Fruit fly (Drosophila melanogaster): Measurements from ENCODE around the gene CG14995.

dm6 chr3L:4115107-4115506 is 12.1 kb upstream of the CG14995 start:
- TF ChIP-seq CG4496 (GFP tag; IDR thresholded peaks at IDR 0.05) (no peak), Ets98B (GFP tag; IDR thresholded peaks at IDR 0.05) (no peak), CG9948 (tag; optimal IDR thresholded peaks at IDR 0.05) (no peak), CG8159 (tag; optimal IDR thresholded peaks at IDR 0.05) (no peak), CG8301 (tag; optimal IDR thresholded peaks at IDR 0.05) (no peak), CG15710 (tag; optimal IDR thresholded peaks at IDR 0.05) (no peak), EcR (GFP tag; optimal IDR thresholded peaks at IDR 0.05) (no peak), CG13204 (GFP tag; optimal IDR thresholded peaks at IDR 0.05) (no peak), D1 (tag; optimal IDR thresholded peaks at IDR 0.05) (no peak), fd96Ca (GFP tag; IDR thresholded peaks at IDR 0.05) (no peak), CG10348 (GFP tag; IDR thresholded peaks at IDR 0.05) (no peak), Pif1A (GFP tag; optimal IDR thresholded peaks at IDR 0.05) (no peak)
